Fruit fly (Drosophila melanogaster): ENCODE results near the gene CG3868.

CG3868 gene

dm6 chr3L:14374499-14374898, 28.0 kb downstream of the CG3868 start (continued):
- TF ChIP-seq Dbx (GFP tag; IDR thresholded peaks at IDR 0.05): no peak
- no peak for TF ChIP-seq CG12942 (GFP tag; optimal IDR thresholded peaks at IDR 0.05)
- TF ChIP-seq Nf-YA (GFP tag; IDR thresholded peaks at IDR 0.05): no peak
- TF ChIP-seq CG13894 (tag; optimal IDR thresholded peaks at IDR 0.05): no peak
- TF ChIP-seq CG3995 (GFP tag; optimal IDR thresholded peaks at IDR 0.05): no peak
- no peak for TF ChIP-seq CG10462 (GFP tag; optimal IDR thresholded peaks at IDR 0.05)
- no peak for TF ChIP-seq pros (GFP tag; optimal IDR thresholded peaks at IDR 0.05)
- no peak for TF ChIP-seq CG6765 (GFP tag; optimal IDR thresholded peaks at IDR 0.05)
- 0 out of 3 replicates have a peak, but pooled peaks have one; percentile 22 for TF ChIP-seq dysf (GFP tag; IDR thresholded peaks at IDR 0.05)
- TF ChIP-seq CG4424 (GFP tag; optimal IDR thresholded peaks at IDR 0.05): no peak
- TF ChIP-seq CG17568 (GFP tag; optimal IDR thresholded peaks at IDR 0.05): no peak
- 0 out of 3 replicates have a peak, but pooled peaks have one; percentile 45 for TF ChIP-seq CG11456 (GFP tag; IDR thresholded peaks at IDR 0.05)
- no peak for TF ChIP-seq CG34224 (GFP tag; IDR thresholded peaks at IDR 0.05; ENCODE audit: partially characterized antibody)
- TF ChIP-seq Hr51 (GFP tag; optimal IDR thresholded peaks at IDR 0.05): no peak
- TF ChIP-seq CG32767 (GFP tag; IDR thresholded peaks at IDR 0.05): no peak
- TF ChIP-seq gem (tag; optimal IDR thresholded peaks at IDR 0.05): peak; percentile 24
- TF ChIP-seq bbx (GFP tag; IDR thresholded peaks at IDR 0.05; ENCODE audit: partially characterized antibody): no peak
- no peak for TF ChIP-seq Poxn (GFP tag; IDR thresholded peaks at IDR 0.05)

- TF ChIP-seq CG3838 (GFP tag; optimal IDR thresholded peaks at IDR 0.05) (no peak), kni (GFP tag; optimal IDR thresholded peaks at IDR 0.05) (no peak), kay (GFP tag; optimal IDR thresholded peaks at IDR 0.05) (no peak), Aef1 (GFP tag; IDR thresholded peaks at IDR 0.05) (no peak), CG15514 (GFP tag; optimal IDR thresholded peaks at IDR 0.05) (no peak), Hey (tag; optimal IDR thresholded peaks at IDR 0.05) (no peak), slou (GFP tag; optimal IDR thresholded peaks at IDR 0.05) (no peak), btn (GFP tag; optimal IDR thresholded peaks at IDR 0.05) (no peak), CG7987 (GFP tag; optimal IDR thresholded peaks at IDR 0.05) (no peak), NC2β (GFP tag; optimal IDR thresholded peaks at IDR 0.05) (no peak), cg (GFP tag; optimal IDR thresholded peaks at IDR 0.05) (no peak), CG15479 (GFP tag; optimal IDR thresholded peaks at IDR 0.05) (no peak), CG4820 (GFP tag; optimal IDR thresholded peaks at IDR 0.05) (no peak), BEAF-32 (GFP tag; optimal IDR thresholded peaks at IDR 0.05) (no peak)
Observed at dm6 chr3L:14369607-14370006, 32.9 kb downstream of the CG3868 start, which contains the start of gene CG13481. CG13481 (minus strand) TSS chr3L:14369707.

dm6 chr3L:14366124-14366523, 36.4 kb downstream of the CG3868 start:
- TF ChIP-seq Kr (GFP tag; optimal IDR thresholded peaks at IDR 0.05) (peak; percentile 92), tap (tag; optimal IDR thresholded peaks at IDR 0.05) (peak; percentile 56), Optix (GFP tag; IDR thresholded peaks at IDR 0.05) (peak; percentile 40; the same call in 1 of the 3 replicates), MTF-1 (GFP tag; optimal IDR thresholded peaks at IDR 0.05; ENCODE audit: borderline replicate concordance) (peak; percentile 80), crp (GFP tag; optimal IDR thresholded peaks at IDR 0.05) (peak in 1 of 2 experiments; percentile 10), CG7963 (GFP tag; IDR thresholded peaks at IDR 0.05; ENCODE audit: partially characterized antibody) (no peak), PHDP (tag; optimal IDR thresholded peaks at IDR 0.05) (peak; percentile 80), dmrt11E (tag; optimal IDR thresholded peaks at IDR 0.05) (peak; percentile 73), CG12299 (tag; optimal IDR thresholded peaks at IDR 0.05) (peak; percentile 53), CG2199 (GFP tag; IDR thresholded peaks at IDR 0.05) (0 out of 3 replicates have a peak, but pooled peaks have one; percentile 57), CG7745 (tag; optimal IDR thresholded peaks at IDR 0.05) (peak; percentile 95), Mrtf (GFP tag; IDR thresholded peaks at IDR 0.05) (no peak), CG6854 (GFP tag; optimal IDR thresholded peaks at IDR 0.05) (peak; percentile 2), lola (GFP tag; optimal IDR thresholded peaks at IDR 0.05) (peak in 1 of 3 experiments; percentile 68), crc (GFP tag; optimal IDR thresholded peaks at IDR 0.05) (no peak), CG14441 (GFP tag; IDR thresholded peaks at IDR 0.05) (peak; percentile 50; the same call in 1 of the 2 replicates), z (GFP tag; IDR thresholded peaks at IDR 0.05) (no peak; the same call in 2 of the 3 replicates)
